Fruit fly (Drosophila melanogaster) whole organism, adult: ENCODE results near the gene Ras85D.

Experiments
- CG11617 ChIP-seq: fragments of 200-800 bp; sonication (Bioruptor generic); optimal IDR thresholded peaks from 2 replicates; lab custom pipeline; 2017; ENCODE audit warnings: mild to moderate bottlenecking, missing biosample characterization, missing genetic modification reagents, missing genetic modification characterization
- CG12768 ChIP-seq: fragments of 200-800 bp; sonication (Bioruptor generic); optimal IDR thresholded peaks from 2 replicates; lab custom pipeline; 2017; ENCODE audit warnings: missing biosample characterization, missing genetic modification characterization, mild to moderate bottlenecking, moderate library complexity, missing genetic modification reagents
- CG14711 ChIP-seq: fragments of 200-800 bp; sonication (Bioruptor generic); optimal IDR thresholded peaks from 2 replicates; lab custom pipeline; 2018; ENCODE audit warnings: missing biosample characterization, mild to moderate bottlenecking, missing genetic modification characterization, moderate library complexity
- CG1620 ChIP-seq: fragments of 200-800 bp; sonication (Bioruptor generic); optimal IDR thresholded peaks from 2 replicates; lab custom pipeline; 2016; ENCODE audit warnings: missing biosample characterization, missing genetic modification characterization
- CG33017 ChIP-seq: fragments of 200-800 bp; sonication (Bioruptor generic); optimal IDR thresholded peaks from 2 replicates; lab custom pipeline; 2018; ENCODE audit warnings: missing biosample characterization, mild to moderate bottlenecking, missing genetic modification characterization, moderate library complexity
- CG5204 ChIP-seq: fragments of 200-800 bp; sonication (Bioruptor generic); optimal IDR thresholded peaks from 2 replicates; lab custom pipeline; 2016; ENCODE audit warnings: missing biosample characterization, missing genetic modification characterization
- CG7045 ChIP-seq: fragments of 200-800 bp; sonication (Bioruptor generic); optimal IDR thresholded peaks from 2 replicates; lab custom pipeline; 2017; ENCODE audit warnings: missing biosample characterization, mild to moderate bottlenecking, missing genetic modification characterization
- CG7101 ChIP-seq: fragments of 200-800 bp; sonication (Bioruptor generic); optimal IDR thresholded peaks from 2 replicates; lab custom pipeline; 2018; ENCODE audit warnings: missing biosample characterization, mild to moderate bottlenecking, missing genetic modification characterization, moderate library complexity
- Clk ChIP-seq: fragments of 200-800 bp; sonication (Bioruptor generic); optimal IDR thresholded peaks from 2 replicates; lab custom pipeline; 2017; ENCODE audit warnings: missing biosample characterization, missing genetic modification characterization
- Crg-1 ChIP-seq: fragments of 200-800 bp; sonication (Bioruptor generic); optimal IDR thresholded peaks from 2 replicates; lab custom pipeline; 2016; ENCODE audit warnings: missing biosample characterization, missing genetic modification characterization
- Hr96 ChIP-seq: fragments of 200-800 bp; sonication (Bioruptor generic); optimal IDR thresholded peaks from 2 replicates; lab custom pipeline; 2016; ENCODE audit warnings: missing biosample characterization, missing genetic modification characterization
- Mnt ChIP-seq: fragments of 200-800 bp; sonication (Bioruptor generic); optimal IDR thresholded peaks from 2 replicates; lab custom pipeline; 2016; ENCODE audit warnings: missing biosample characterization, mild to moderate bottlenecking, missing genetic modification characterization
- bab1 ChIP-seq: fragments of 200-800 bp; sonication (Bioruptor generic); optimal IDR thresholded peaks from 3 replicates; lab custom pipeline; 2019; ENCODE audit warnings: missing biosample characterization, mild to moderate bottlenecking, missing genetic modification characterization, moderate library complexity
- cic ChIP-seq: fragments of 200-800 bp; sonication (Bioruptor generic); optimal IDR thresholded peaks from 2 replicates; lab custom pipeline; 2017; ENCODE audit warnings: missing biosample characterization, mild to moderate bottlenecking, missing genetic modification characterization, moderate library complexity
- cnc ChIP-seq, 2 experiments: fragments of >200 bp; optimal IDR thresholded peaks; 2 replicates each; lab custom pipeline; 2017
- kay ChIP-seq: fragments of 200-800 bp; sonication (Bioruptor generic); peaks from one replicate; lab custom pipeline; 2016; ENCODE audit warnings: missing biosample characterization, missing genetic modification characterization, borderline replicate concordance
- ovo ChIP-seq: fragments of 200-800 bp; sonication (Bioruptor generic); optimal IDR thresholded peaks from 2 replicates; lab custom pipeline; 2016; ENCODE audit warnings: missing biosample characterization, missing genetic modification characterization
- pad ChIP-seq: fragments of 200-800 bp; sonication (Bioruptor generic); optimal IDR thresholded peaks from 3 replicates; lab custom pipeline; 2017; ENCODE audit warnings: missing biosample characterization, missing genetic modification characterization, mild to moderate bottlenecking, moderate library complexity, missing genetic modification reagents
- tj ChIP-seq: fragments of 200-800 bp; sonication (Bioruptor generic); optimal IDR thresholded peaks from 3 replicates; lab custom pipeline; 2017; ENCODE audit warnings: missing biosample characterization, mild to moderate bottlenecking, missing genetic modification characterization, moderate library complexity
- toe ChIP-seq: fragments of 200-800 bp; sonication (Bioruptor generic); optimal IDR thresholded peaks from 2 replicates; lab custom pipeline; 2016; ENCODE audit warnings: missing biosample characterization, missing genetic modification characterization

The Ras85D gene

dm6 chr3R:9501489-9502415 is 11.1 kb downstream of the Ras85D start:
- TF ChIP-seq Crg-1 (no peak), kay (no peak), CG33017 (tag; lab: Kevin White, UChicago) (no peak), ovo (GFP tag; lab: Kevin White, UChicago) (peak; percentile 34), CG5204 (no peak), cic (GFP tag; lab: Kevin White, UChicago) (no peak), CG14711 (tag; lab: Kevin White, UChicago) (no peak)

DNA sequence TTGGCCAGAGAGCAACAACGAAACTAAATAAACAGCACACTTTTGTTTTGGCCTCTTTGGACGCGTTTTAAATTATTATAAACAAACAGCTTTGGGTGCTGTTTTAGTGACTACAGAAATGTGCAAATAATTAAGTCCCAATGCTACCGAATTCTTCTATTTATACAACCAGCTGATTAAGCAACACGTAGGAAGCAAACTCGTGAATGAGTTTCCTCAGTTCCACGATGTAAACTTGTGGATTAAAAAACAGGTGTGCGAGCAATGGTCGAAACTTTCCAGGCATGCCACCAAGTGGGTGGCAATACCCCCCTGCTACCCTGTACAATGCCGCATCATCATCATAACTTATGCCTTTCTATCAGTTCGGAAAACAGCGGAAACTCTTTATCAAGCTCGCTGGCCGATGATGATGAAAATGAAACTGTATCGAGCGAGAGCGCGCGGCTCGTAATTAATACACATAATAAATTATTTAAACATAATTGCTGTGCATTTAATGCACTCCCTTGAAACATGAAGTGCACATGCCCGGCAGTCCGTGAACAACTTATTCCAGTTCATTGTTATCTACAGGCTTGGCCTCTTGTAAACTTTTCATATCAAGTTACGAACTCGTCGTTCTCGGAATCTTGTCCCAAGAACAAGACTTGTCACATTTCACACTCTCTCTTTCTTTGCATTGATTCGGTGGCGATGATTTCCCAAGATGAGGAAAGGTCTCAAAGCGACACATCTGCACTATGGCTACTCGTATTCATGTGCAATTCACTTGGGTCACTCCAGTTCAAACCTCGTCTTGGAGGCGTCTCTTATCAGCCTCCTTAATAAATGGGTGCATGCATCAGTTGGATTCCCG is 12.4 kb downstream of the Ras85D start:
- TF ChIP-seq CG33017 (tag; lab: Kevin White, UChicago): no peak
- TF ChIP-seq tj (GFP tag; lab: Kevin White, UChicago): peak; percentile 17
- peak; percentile 37 for TF ChIP-seq kay

- TF ChIP-seq kay: peak; percentile 92
- TF ChIP-seq CG11617 (GFP tag; lab: Kevin White, UChicago): no peak
These were observed 13.6 kb downstream of the Ras85D start for dm6 chr3R:9499238-9499637.

- no peak for TF ChIP-seq tj (GFP tag; lab: Kevin White, UChicago)
- peak; percentile 88 for TF ChIP-seq CG1620 (GFP tag; lab: Kevin White, UChicago)
- peak; percentile 90 for TF ChIP-seq Crg-1
- TF ChIP-seq Clk (GFP tag; lab: Kevin White, UChicago): no peak
- peak; percentile 55 for TF ChIP-seq CG7045 (GFP tag; lab: Kevin White, UChicago)
- TF ChIP-seq bab1 (GFP tag; lab: Kevin White, UChicago): peak; percentile 85
- peak; percentile 65 for TF ChIP-seq CG33017 (tag; lab: Kevin White, UChicago)
- peak; percentile 78 for TF ChIP-seq Hr96
- TF ChIP-seq toe (GFP tag; lab: Kevin White, UChicago): peak; percentile 82
- peak; percentile 71 for TF ChIP-seq ovo (GFP tag; lab: Kevin White, UChicago)
- peak; percentile 90 for TF ChIP-seq CG7101 (tag; lab: Kevin White, UChicago)
- TF ChIP-seq CG5204: no peak
- peak; percentile 53 for TF ChIP-seq CG14711 (tag; lab: Kevin White, UChicago)
- TF ChIP-seq pad (GFP tag; lab: Kevin White, UChicago): peak; percentile 72
- TF ChIP-seq kay: no peak
- TF ChIP-seq Mnt (GFP tag; lab: Kevin White, UChicago): peak; percentile 83
- peak; percentile 80 for TF ChIP-seq cic (GFP tag; lab: Kevin White, UChicago)
- TF ChIP-seq CG12768: no peak
- no peak for TF ChIP-seq cnc (optimal IDR thresholded peaks at IDR 0.05; lab: Kevin White, UChicago)
- peak; percentile 35 for TF ChIP-seq CG11617 (GFP tag; lab: Kevin White, UChicago)
These were observed 16.1 kb downstream of the Ras85D start for dm6 chr3R:9496748-9497147.

DNA sequence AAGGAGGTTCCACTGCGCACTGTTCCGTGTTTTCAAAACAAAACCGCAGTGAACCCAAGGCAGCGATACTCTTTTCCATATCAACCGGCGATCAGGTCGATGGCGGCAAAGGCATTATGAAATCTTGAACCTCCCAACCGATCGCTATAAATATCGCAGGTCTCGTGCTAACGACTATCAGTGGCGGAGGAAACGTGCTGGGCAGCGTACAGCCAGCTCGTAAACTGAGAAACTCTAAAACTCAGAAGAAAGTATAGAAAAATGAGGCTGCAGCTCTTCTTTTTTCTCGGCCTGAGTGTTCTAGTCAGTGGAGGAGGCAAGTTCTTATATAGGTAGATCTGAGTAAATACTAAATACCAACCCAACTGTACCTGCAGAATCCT is 18.2 kb downstream of the Ras85D start, which contains the start of gene phu:
phu (plus strand) TSS at position 175 of the 383 bp plus-strand sequence.
- no peak for TF ChIP-seq bab1 (GFP tag; lab: Kevin White, UChicago)
- no peak for TF ChIP-seq CG14711 (tag; lab: Kevin White, UChicago)
- TF ChIP-seq Clk (GFP tag; lab: Kevin White, UChicago): no peak
- TF ChIP-seq Crg-1: no peak
- no peak for TF ChIP-seq CG11617 (GFP tag; lab: Kevin White, UChicago)
- TF ChIP-seq kay: no peak
- no peak for TF ChIP-seq ovo (GFP tag; lab: Kevin White, UChicago)
- no peak for TF ChIP-seq toe (GFP tag; lab: Kevin White, UChicago)
- TF ChIP-seq Mnt (GFP tag; lab: Kevin White, UChicago): no peak
- no peak for TF ChIP-seq CG7045 (GFP tag; lab: Kevin White, UChicago)

DNA sequence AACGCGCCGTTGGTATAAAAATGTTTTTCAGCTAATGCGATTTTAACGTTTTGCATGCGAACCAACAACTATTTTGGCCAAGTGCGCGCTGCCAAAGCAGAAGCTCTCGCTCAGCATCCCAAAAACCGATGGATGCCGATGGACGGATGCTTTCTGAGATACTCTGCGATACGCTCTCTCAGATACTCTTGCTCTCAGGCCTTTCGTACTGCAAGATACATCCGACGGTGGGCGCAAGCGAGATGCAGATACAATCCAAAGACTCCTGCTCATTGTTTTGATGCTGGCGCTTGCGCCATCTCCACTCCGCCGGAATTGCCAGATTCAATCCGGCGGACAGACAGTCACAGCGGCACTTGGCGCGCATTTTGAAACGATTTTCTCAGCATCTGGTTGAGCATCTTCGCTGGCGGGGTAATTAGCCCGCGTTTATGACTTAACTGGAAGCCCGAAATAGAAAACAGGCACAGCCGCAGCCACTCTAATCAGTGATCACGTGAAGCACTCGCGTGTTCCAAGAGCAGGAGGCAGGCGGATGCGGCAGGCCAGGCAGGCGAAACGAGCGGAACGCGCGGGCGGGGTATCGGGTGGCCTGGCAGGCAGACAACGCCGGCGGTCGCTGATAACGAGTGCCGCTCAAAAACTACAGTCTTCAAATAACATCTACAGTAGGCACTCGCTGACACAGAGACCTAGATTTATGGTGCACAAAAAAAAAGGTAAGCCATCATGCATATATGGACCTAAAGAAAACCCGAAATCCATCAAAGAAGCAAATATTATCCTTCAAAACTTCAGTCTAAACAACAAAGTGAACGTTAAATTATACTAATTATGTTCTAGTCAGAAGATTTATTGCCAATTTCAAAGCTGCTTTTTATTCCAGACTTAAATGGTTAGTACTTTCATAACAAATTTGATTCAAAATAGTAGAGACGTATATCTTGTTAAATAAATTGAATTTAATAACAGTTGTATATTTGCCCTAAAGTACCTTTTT is 18.9 kb downstream of the Ras85D start, which contains the start of gene CG16779:
CG16779 (minus strand) TSS at position 51 of the 1,000 bp plus-strand sequence.
- TF ChIP-seq CG12768: peak; percentile 43
- peak; percentile 34 for TF ChIP-seq toe (GFP tag; lab: Kevin White, UChicago)
- TF ChIP-seq tj (GFP tag; lab: Kevin White, UChicago): no peak
- TF ChIP-seq CG7101 (tag; lab: Kevin White, UChicago): peak; percentile 25
- TF ChIP-seq Clk (GFP tag; lab: Kevin White, UChicago): peak; percentile 1
